Worm (Caenorhabditis elegans) whole organism, L2 larva: Measurements from ENCODE around the gene C18A3.11.
A peak's percentile ranks its signal among the peaks of the same experiment; 100 is the strongest.

Experiments used
- C34F6.9 ChIP-seq: fragments of 150-350 bp; optimal IDR thresholded peaks from 2 replicates; lab custom pipeline; 2014; ENCODE audit warnings: missing biosample characterization, missing genetic modification characterization
- F13H6.1 ChIP-seq: sonication (generic microtip); optimal IDR thresholded peaks from 2 replicates; lab custom pipeline; 2016; ENCODE audit warnings: missing genetic modification characterization, missing compliant biosample characterization
- R02D3.7 ChIP-seq: fragments of 150-350 bp; optimal IDR thresholded peaks from 2 replicates; lab custom pipeline; 2014; ENCODE audit warnings: missing biosample characterization, missing genetic modification characterization
- ZK546.5 ChIP-seq: sonication (generic microtip); optimal IDR thresholded peaks from 2 replicates; lab custom pipeline; 2017; ENCODE audit warnings: missing biosample characterization, missing genetic modification characterization
- ama-1 ChIP-seq: fragments of 150-350 bp; optimal IDR thresholded peaks from 2 replicates; lab custom pipeline; 2018; ENCODE audit warnings: inconsistent platforms
- crh-2 ChIP-seq: sonication (generic microtip); optimal IDR thresholded peaks from 2 replicates; lab custom pipeline; 2017; ENCODE audit warnings: missing biosample characterization, missing genetic modification characterization
- egl-27 ChIP-seq: sonication (generic microtip); optimal IDR thresholded peaks from 3 replicates; lab custom pipeline; 2017; ENCODE audit warnings: missing biosample characterization, missing genetic modification reagents, missing genetic modification characterization
- fos-1 ChIP-seq: fragments of 150-350 bp; optimal IDR thresholded peaks from 2 replicates; lab custom pipeline; 2014; ENCODE audit warnings: missing biosample characterization, missing genetic modification characterization
- gmeb-1 ChIP-seq: fragments of 150-350 bp; optimal IDR thresholded peaks from 2 replicates; lab custom pipeline; 2014; ENCODE audit warnings: missing biosample characterization, missing genetic modification characterization
- lin-13 ChIP-seq: fragments of 150-350 bp; optimal IDR thresholded peaks from 2 replicates; lab custom pipeline; 2014; ENCODE audit warnings: missing biosample characterization, missing genetic modification reagents, missing genetic modification characterization
- lin-39 ChIP-seq: fragments of 150-350 bp; optimal IDR thresholded peaks from 2 replicates; lab custom pipeline; 2014; ENCODE audit warnings: missing biosample characterization, missing genetic modification reagents, missing genetic modification characterization
- lsy-2 ChIP-seq, 2 experiments: fragments of 150-350 bp in 1 of 2; sonication (generic microtip) in 1 of 2; optimal IDR thresholded peaks; 2 replicates each; lab custom pipeline; 2014 to 2017; ENCODE audit warnings: missing biosample characterization in 2 of 2, missing genetic modification characterization in 2 of 2
- mab-5 ChIP-seq: fragments of 150-350 bp; optimal IDR thresholded peaks from 2 replicates; lab custom pipeline; 2014; ENCODE audit warnings: missing biosample characterization, missing genetic modification characterization
- mdl-1 ChIP-seq, 2 experiments: fragments of 150-350 bp in 1 of 2; sonication (generic microtip) in 1 of 2; optimal IDR thresholded peaks; 2 replicates each; lab custom pipeline; 2017; ENCODE audit warnings: missing biosample characterization in 2 of 2, missing genetic modification characterization in 2 of 2
- nhr-10 ChIP-seq: sonication (generic microtip); optimal IDR thresholded peaks from 2 replicates; lab custom pipeline; 2017; ENCODE audit warnings: missing biosample characterization, missing genetic modification characterization
- nhr-129 ChIP-seq: fragments of 150-350 bp; optimal IDR thresholded peaks from 2 replicates; lab custom pipeline; 2014; ENCODE audit warnings: missing biosample characterization, missing genetic modification characterization
- nhr-21 ChIP-seq: fragments of 150-350 bp; optimal IDR thresholded peaks from 2 replicates; lab custom pipeline; 2014; ENCODE audit warnings: missing biosample characterization, missing genetic modification characterization
- nhr-23 ChIP-seq: fragments of 150-350 bp; optimal IDR thresholded peaks from 2 replicates; lab custom pipeline; 2014; ENCODE audit warnings: missing biosample characterization, missing genetic modification reagents, missing genetic modification characterization
- nhr-25 ChIP-seq: fragments of 150-350 bp; sonication (generic microtip); optimal IDR thresholded peaks from 3 replicates; lab custom pipeline; 2014; ENCODE audit warnings: missing biosample characterization, missing genetic modification characterization
- nhr-6 ChIP-seq: fragments of 150-350 bp; optimal IDR thresholded peaks from 2 replicates; lab custom pipeline; 2014; ENCODE audit warnings: missing biosample characterization, missing genetic modification characterization
- peb-1 ChIP-seq: fragments of 150-350 bp; optimal IDR thresholded peaks from 2 replicates; lab custom pipeline; 2014; ENCODE audit warnings: missing biosample characterization, missing genetic modification characterization
- sem-4 ChIP-seq: fragments of 150-350 bp; optimal IDR thresholded peaks from 2 replicates; lab custom pipeline; 2014; ENCODE audit warnings: missing biosample characterization, missing genetic modification reagents, missing genetic modification characterization
- sma-3 ChIP-seq: sonication (generic microtip); optimal IDR thresholded peaks from 2 replicates; lab custom pipeline; 2016; ENCODE audit warnings: missing genetic modification reagents, missing genetic modification characterization, missing compliant biosample characterization
- sma-9 ChIP-seq, 2 experiments: fragments of 150-350 bp in 1 of 2; sonication (generic microtip) in 1 of 2; optimal IDR thresholded peaks; 2 replicates each; lab custom pipeline; 2014 to 2016; ENCODE audit warnings: missing genetic modification characterization in 2 of 2, mild to moderate bottlenecking in 1 of 2, missing biosample characterization in 1 of 2, missing compliant biosample characterization in 1 of 2, missing genetic modification reagents in 1 of 2, moderate library complexity in 1 of 2
- snpc-4 ChIP-seq: fragments of 150-350 bp; optimal IDR thresholded peaks from 2 replicates; lab custom pipeline; 2014; ENCODE audit warnings: missing biosample characterization, missing genetic modification characterization
- unc-39 ChIP-seq: fragments of 150-350 bp; optimal IDR thresholded peaks from 2 replicates; lab custom pipeline; 2014; ENCODE audit warnings: missing biosample characterization, missing genetic modification characterization
- unc-62 ChIP-seq: fragments of 150-350 bp; optimal IDR thresholded peaks from 2 replicates; lab custom pipeline; 2014; ENCODE audit warnings: missing biosample characterization, missing genetic modification reagents, missing genetic modification characterization
- zag-1 ChIP-seq: fragments of 150-350 bp; optimal IDR thresholded peaks from 2 replicates; lab custom pipeline; 2014; ENCODE audit warnings: missing biosample characterization, missing genetic modification characterization
- ztf-1 ChIP-seq: fragments of 200-800 bp; sonication (Bioruptor generic); conservative IDR thresholded peaks from 2 replicates; pipeline ENCODE4 v1.3.6; 2022; ENCODE audit warnings: missing genetic modification characterization, missing compliant biosample characterization
- ztf-11 ChIP-seq: sonication (generic microtip); optimal IDR thresholded peaks from 2 replicates; lab custom pipeline; 2017; ENCODE audit warnings: missing biosample characterization, missing genetic modification characterization
- ztf-4 ChIP-seq: fragments of 150-350 bp; optimal IDR thresholded peaks from 2 replicates; lab custom pipeline; 2014; ENCODE audit warnings: missing biosample characterization, missing genetic modification characterization

Gene C18A3.11

ce11 chrII:5698254-5698653, 32.6 kb upstream of the C18A3.11 start:
- TF ChIP-seq nhr-6: no peak
- TF ChIP-seq lsy-2 (tag; optimal IDR thresholded peaks at IDR 0.05; lab: Kevin White, UChicago): peak in 1 of 2 experiments; percentile 44
- TF ChIP-seq sma-3 (GFP tag; lab: Kevin White, UChicago): peak; percentile 27
- TF ChIP-seq lin-39: no peak
- TF ChIP-seq fos-1: peak; percentile 32
- peak; percentile 35 for TF ChIP-seq nhr-21 (tag; lab: Kevin White, UChicago)
- no peak for TF ChIP-seq nhr-23 (tag; lab: Kevin White, UChicago)
- no peak for TF ChIP-seq peb-1 (tag; lab: Kevin White, UChicago)
- TF ChIP-seq gmeb-1 (tag; lab: Kevin White, UChicago): peak; percentile 60
- peak; percentile 59 for TF ChIP-seq snpc-4
- TF ChIP-seq nhr-129: peak; percentile 86
- TF ChIP-seq ZK546.5 (tag; lab: Kevin White, UChicago): no peak
- TF ChIP-seq F13H6.1 (tag; lab: Kevin White, UChicago): peak; percentile 10
- peak; percentile 80 for TF ChIP-seq sma-9 (GFP tag; optimal IDR thresholded peaks at IDR 0.05; lab: Kevin White, UChicago)
- TF ChIP-seq sma-9 (tag; optimal IDR thresholded peaks at IDR 0.05; lab: Kevin White, UChicago): no peak
- TF ChIP-seq nhr-10: no peak
- TF ChIP-seq ztf-4 (tag; lab: Kevin White, UChicago): peak; percentile 34
- TF ChIP-seq C34F6.9 (tag; lab: Kevin White, UChicago): peak; percentile 43
- peak; percentile 49 for TF ChIP-seq crh-2 (tag; lab: Kevin White, UChicago)

- no peak for TF ChIP-seq sma-9 (GFP tag; optimal IDR thresholded peaks at IDR 0.05; lab: Kevin White, UChicago)
- TF ChIP-seq sma-9 (tag; optimal IDR thresholded peaks at IDR 0.05; lab: Kevin White, UChicago): no peak
- peak; percentile 6 for TF ChIP-seq snpc-4
Measured at ce11 chrII:5698869-5699268, 32.0 kb upstream of the C18A3.11 start, which contains the start of the genes C25H3.10 and C25H3.1. TSS of gene C25H3.10 (minus strand) at chrII:5698969. TSS of gene C25H3.1 (plus strand) at chrII:5699071.

- TF ChIP-seq lin-39 (no peak), crh-2 (tag; lab: Kevin White, UChicago) (peak; percentile 77), F13H6.1 (tag; lab: Kevin White, UChicago) (peak; percentile 60), sma-9 (GFP tag; optimal IDR thresholded peaks at IDR 0.05; lab: Kevin White, UChicago) (peak; percentile 88), sma-9 (tag; optimal IDR thresholded peaks at IDR 0.05; lab: Kevin White, UChicago) (no peak), mab-5 (tag; lab: Kevin White, UChicago) (peak; percentile 44), zag-1 (tag; lab: Kevin White, UChicago) (no peak), nhr-25 (tag; lab: Kevin White, UChicago) (peak; percentile 34), lin-13 (GFP tag; lab: Kevin White, UChicago) (peak; percentile 42), gmeb-1 (tag; lab: Kevin White, UChicago) (peak; percentile 69), lsy-2 (tag; optimal IDR thresholded peaks at IDR 0.05; lab: Kevin White, UChicago) (peak; percentile 57 to 72), ztf-11 (tag; lab: Kevin White, UChicago) (no peak), snpc-4 (peak; percentile 98), unc-62 (GFP tag; lab: Kevin White, UChicago) (no peak), mdl-1 (tag; optimal IDR thresholded peaks at IDR 0.05; lab: Kevin White, UChicago) (peak; percentile 66 to 77), nhr-129 (peak; percentile 70), ama-1 (lab: Kevin White, UChicago) (peak; percentile 91), sma-3 (GFP tag; lab: Kevin White, UChicago) (peak; percentile 81), egl-27 (tag; lab: Kevin White, UChicago) (peak; percentile 5), R02D3.7 (tag; lab: Kevin White, UChicago) (no peak), ztf-1 (GFP tag; lab: Robert Waterston, UW) (no peak), nhr-21 (tag; lab: Kevin White, UChicago) (peak; percentile 82), C34F6.9 (tag; lab: Kevin White, UChicago) (peak; percentile 42), fos-1 (peak; percentile 74)
Measured at ce11 chrII:5701485-5701884, 29.3 kb upstream of the C18A3.11 start.

ce11 chrII:5702611-5703192, 28.1 kb upstream of the C18A3.11 start:
- TF ChIP-seq nhr-25 (tag; lab: Kevin White, UChicago): peak; percentile 39
- no peak for TF ChIP-seq lsy-2 (tag; optimal IDR thresholded peaks at IDR 0.05; lab: Kevin White, UChicago)
- TF ChIP-seq nhr-10: no peak

- TF ChIP-seq unc-39 (no peak), sem-4 (tag; lab: Kevin White, UChicago) (peak; percentile 34)
Measured at ce11 chrII:5704479-5704878, 26.4 kb upstream of the C18A3.11 start.
